Fruit fly (Drosophila melanogaster) whole organism, embryonic: ENCODE data around the gene CG2129.

Source experiments
- ATbp ChIP-seq: fragments of 200-800 bp; sonication (Bioruptor generic); optimal IDR thresholded peaks from 2 replicates; lab custom pipeline; 2017; ENCODE audit warnings: missing biosample characterization, mild to moderate bottlenecking, missing genetic modification characterization, missing genetic modification reagents
- Atf6 ChIP-seq: fragments of 200-800 bp; sonication (Bioruptor generic); IDR thresholded peaks from 2 replicates; pipeline ENCODE4 v1.3.6; 2022; ENCODE audit warnings: missing biosample characterization, missing genetic modification characterization
- CG10274 ChIP-seq: fragments of 200-800 bp; sonication (Bioruptor generic); optimal IDR thresholded peaks from 3 replicates; lab custom pipeline; 2017; ENCODE audit warnings: missing biosample characterization, mild to moderate bottlenecking, missing genetic modification characterization
- CG10543 ChIP-seq: fragments of 200-800 bp; sonication (Bioruptor generic); optimal IDR thresholded peaks from 3 replicates; lab custom pipeline; 2017; ENCODE audit warnings: missing biosample characterization, mild to moderate bottlenecking, missing genetic modification characterization, moderate library complexity
- CG11093 ChIP-seq: fragments of 200-800 bp; sonication (Bioruptor generic); IDR thresholded peaks from 3 replicates; pipeline ENCODE4 v1.3.6; 2022; ENCODE audit warnings: missing biosample characterization, missing genetic modification characterization
- CG12769 ChIP-seq: fragments of 200-800 bp; sonication (Bioruptor generic); optimal IDR thresholded peaks from 2 replicates; lab custom pipeline; 2019; ENCODE audit warnings: missing biosample characterization, mild to moderate bottlenecking, missing genetic modification characterization, moderate library complexity
- CG13296 ChIP-seq: fragments of 200-800 bp; sonication (Bioruptor generic); optimal IDR thresholded peaks from 3 replicates; lab custom pipeline; 2018; ENCODE audit warnings: missing biosample characterization, mild to moderate bottlenecking, missing genetic modification characterization
- CG15269 ChIP-seq: fragments of 200-800 bp; sonication (Bioruptor generic); optimal IDR thresholded peaks from 2 replicates; lab custom pipeline; 2018; ENCODE audit warnings: missing biosample characterization, mild to moderate bottlenecking, missing genetic modification characterization, moderate library complexity
- CG1603 ChIP-seq: fragments of 200-800 bp; sonication (Bioruptor generic); optimal IDR thresholded peaks from 2 replicates; lab custom pipeline; 2019; ENCODE audit warnings: missing biosample characterization, mild to moderate bottlenecking, missing genetic modification characterization, moderate library complexity
- CG17361 ChIP-seq: fragments of 200-800 bp; sonication (Bioruptor generic); IDR thresholded peaks from 3 replicates; pipeline ENCODE4 v1.3.6; 2022; ENCODE audit warnings: missing biosample characterization, missing genetic modification characterization
- CG18619 ChIP-seq: fragments of 200-800 bp; sonication (Bioruptor generic); optimal IDR thresholded peaks from 3 replicates; lab custom pipeline; 2017; ENCODE audit warnings: missing biosample characterization, mild to moderate bottlenecking, missing genetic modification characterization
- CG2875 ChIP-seq: fragments of 200-800 bp; sonication (Bioruptor generic); optimal IDR thresholded peaks from 2 replicates; lab custom pipeline; 2017; ENCODE audit warnings: missing biosample characterization, mild to moderate bottlenecking, missing genetic modification characterization, missing genetic modification reagents
- CG31224 ChIP-seq: fragments of 200-800 bp; sonication (Bioruptor generic); IDR thresholded peaks from 2 replicates; pipeline ENCODE4 v1.3.6; 2022; ENCODE audit warnings: missing biosample characterization, missing genetic modification characterization
- CG31388 ChIP-seq: fragments of 200-800 bp; sonication (Bioruptor generic); optimal IDR thresholded peaks from 2 replicates; lab custom pipeline; 2016; ENCODE audit warnings: missing biosample characterization, missing genetic modification characterization
- CG34376 ChIP-seq: fragments of 200-800 bp; sonication (Bioruptor generic); optimal IDR thresholded peaks from 2 replicates; lab custom pipeline; 2018; ENCODE audit warnings: missing biosample characterization, mild to moderate bottlenecking, missing genetic modification characterization
- CG34422 ChIP-seq: fragments of 200-800 bp; sonication (Bioruptor generic); IDR thresholded peaks from 3 replicates; pipeline ENCODE4 v1.3.6; 2022; ENCODE audit warnings: missing biosample characterization, missing genetic modification characterization
- CG4854 ChIP-seq: fragments of 200-800 bp; sonication (Bioruptor generic); optimal IDR thresholded peaks from 2 replicates; lab custom pipeline; 2016; ENCODE audit warnings: missing biosample characterization, missing genetic modification characterization, inconsistent platforms
- CG6254 ChIP-seq: fragments of 200-800 bp; sonication (Bioruptor generic); optimal IDR thresholded peaks from 3 replicates; lab custom pipeline; 2017; ENCODE audit warnings: mild to moderate bottlenecking, missing biosample characterization, missing genetic modification reagents, missing genetic modification characterization
- CG7745 ChIP-seq: fragments of 200-800 bp; sonication (Bioruptor generic); optimal IDR thresholded peaks from 2 replicates; lab custom pipeline; 2018; ENCODE audit warnings: missing biosample characterization, mild to moderate bottlenecking, missing genetic modification characterization, moderate library complexity
- CG7928 ChIP-seq: fragments of 200-800 bp; sonication (Bioruptor generic); optimal IDR thresholded peaks from 2 replicates; lab custom pipeline; 2017; ENCODE audit warnings: missing biosample characterization, mild to moderate bottlenecking, missing genetic modification characterization
- CG8290 ChIP-seq, 3 experiments: fragments of 200-800 bp; sonication (Bioruptor generic); optimal IDR thresholded peaks; 2 replicates each; lab custom pipeline; 2016 to 2019; ENCODE audit warnings: missing biosample characterization in 3 of 3, missing genetic modification characterization in 3 of 3, mild to moderate bottlenecking in 2 of 3, moderate library complexity in 1 of 3
- CG9797 ChIP-seq: fragments of 200-800 bp; sonication (Bioruptor generic); optimal IDR thresholded peaks from 3 replicates; lab custom pipeline; 2018; ENCODE audit warnings: missing biosample characterization, mild to moderate bottlenecking, missing genetic modification characterization
- CHES-1-like ChIP-seq: fragments of 200-800 bp; sonication (Bioruptor generic); optimal IDR thresholded peaks from 2 replicates; lab custom pipeline; 2016; ENCODE audit warnings: missing biosample characterization, missing genetic modification characterization
- Dbx ChIP-seq: fragments of 200-800 bp; sonication (Bioruptor generic); IDR thresholded peaks from 3 replicates; pipeline ENCODE4 v1.3.6; 2022; ENCODE audit warnings: missing biosample characterization, missing genetic modification characterization
- Dek ChIP-seq: fragments of 200-800 bp; sonication (Bioruptor generic); optimal IDR thresholded peaks from 3 replicates; lab custom pipeline; 2019; ENCODE audit warnings: missing biosample characterization, mild to moderate bottlenecking, missing genetic modification characterization, moderate library complexity
- Dll ChIP-seq: fragments of 200-800 bp; sonication (Bioruptor generic); IDR thresholded peaks from 4 replicates; pipeline ENCODE4 v1.3.6; 2022; ENCODE audit warnings: missing biosample characterization, missing genetic modification characterization; ENCODE audit not compliant: partially characterized antibody
- Hand ChIP-seq: fragments of 200-800 bp; sonication (Bioruptor generic); optimal IDR thresholded peaks from 2 replicates; lab custom pipeline; 2017; ENCODE audit warnings: mild to moderate bottlenecking, missing biosample characterization, missing genetic modification reagents, missing genetic modification characterization
- HmgZ ChIP-seq: fragments of 200-800 bp; sonication (Bioruptor generic); optimal IDR thresholded peaks from 2 replicates; lab custom pipeline; 2018; ENCODE audit warnings: missing biosample characterization, mild to moderate bottlenecking, missing genetic modification characterization
- Lhr ChIP-seq: fragments of 200-800 bp; sonication (Bioruptor generic); optimal IDR thresholded peaks from 3 replicates; lab custom pipeline; 2017; ENCODE audit warnings: mild to moderate bottlenecking, missing biosample characterization, missing genetic modification reagents, missing genetic modification characterization
- NfI ChIP-seq: fragments of 200-800 bp; sonication (Bioruptor generic); optimal IDR thresholded peaks from 3 replicates; lab custom pipeline; 2018; ENCODE audit warnings: missing biosample characterization, mild to moderate bottlenecking, missing genetic modification characterization, moderate library complexity
- ab ChIP-seq: fragments of 200-800 bp; sonication (Bioruptor generic); optimal IDR thresholded peaks from 2 replicates; lab custom pipeline; 2016; ENCODE audit warnings: missing biosample characterization, missing genetic modification characterization
- al ChIP-seq: fragments of 200-800 bp; sonication (Bioruptor generic); IDR thresholded peaks from 2 replicates; pipeline ENCODE4 v1.3.6; 2022; ENCODE audit warnings: missing biosample characterization, missing genetic modification characterization
- caup ChIP-seq: fragments of 200-800 bp; sonication (Bioruptor generic); optimal IDR thresholded peaks from 3 replicates; lab custom pipeline; 2017; ENCODE audit warnings: missing biosample characterization, mild to moderate bottlenecking, missing genetic modification characterization, moderate library complexity; ENCODE audit not compliant: severe bottlenecking
- chinmo ChIP-seq: fragments of 200-800 bp; sonication (Bioruptor generic); IDR thresholded peaks from 4 replicates; pipeline ENCODE4 v1.3.6; 2022; ENCODE audit warnings: missing biosample characterization, missing genetic modification characterization; ENCODE audit not compliant: partially characterized antibody
- crp ChIP-seq, 2 experiments: fragments of 200-800 bp; sonication (Bioruptor generic); optimal IDR thresholded peaks; 2 replicates in 1 of 2; 3 replicates in 1 of 2; lab custom pipeline; 2017; ENCODE audit warnings: missing biosample characterization in 2 of 2, missing genetic modification characterization in 2 of 2, mild to moderate bottlenecking in 1 of 2, moderate library complexity in 1 of 2
- da ChIP-seq: fragments of 200-800 bp; sonication (Bioruptor generic); optimal IDR thresholded peaks from 2 replicates; lab custom pipeline; 2016; ENCODE audit warnings: missing biosample characterization, missing genetic modification characterization
- dan ChIP-seq: fragments of 200-800 bp; sonication (Bioruptor generic); IDR thresholded peaks from 2 replicates; pipeline ENCODE4 v1.3.6; 2022; ENCODE audit warnings: missing biosample characterization, missing genetic modification characterization
- fd102C ChIP-seq: fragments of 200-800 bp; sonication (Bioruptor generic); optimal IDR thresholded peaks from 2 replicates; lab custom pipeline; 2018; ENCODE audit warnings: missing biosample characterization, mild to moderate bottlenecking, missing genetic modification characterization, moderate library complexity
- fru ChIP-seq: fragments of >200 bp; optimal IDR thresholded peaks from 2 replicates; lab custom pipeline; 2017
- grau ChIP-seq: fragments of 200-800 bp; optimal IDR thresholded peaks from 3 replicates; lab custom pipeline; 2019; ENCODE audit warnings: missing biosample characterization, mild to moderate bottlenecking, missing genetic modification characterization, moderate library complexity
- hkb ChIP-seq, 2 experiments: fragments of 200-800 bp in 1 of 2; fragments of >200 bp in 1 of 2; sonication (Bioruptor generic) in 1 of 2; IDR thresholded peaks in 1 of 2; optimal IDR thresholded peaks in 1 of 2; 2 replicates each; pipeline versions ENCODE4 v1.3.6 to Lab custom; 2017 to 2022; ENCODE audit warnings: missing biosample characterization in 1 of 2, missing genetic modification characterization in 1 of 2
- inv ChIP-seq: fragments of 200-800 bp; sonication (Bioruptor generic); IDR thresholded peaks from 2 replicates; pipeline ENCODE4 v1.3.6; 2022; ENCODE audit warnings: missing biosample characterization, missing genetic modification characterization; ENCODE audit not compliant: partially characterized antibody
- ken ChIP-seq: fragments of 200-800 bp; sonication (Bioruptor generic); IDR thresholded peaks from 3 replicates; pipeline ENCODE4 v1.3.6; 2022; ENCODE audit warnings: missing biosample characterization, missing genetic modification characterization
- nau ChIP-seq: fragments of 200-800 bp; sonication (Bioruptor generic); optimal IDR thresholded peaks from 3 replicates; lab custom pipeline; 2017; ENCODE audit warnings: missing biosample characterization, mild to moderate bottlenecking, missing genetic modification characterization, missing genetic modification reagents
- pnt ChIP-seq: fragments of 200-800 bp; sonication (Bioruptor generic); optimal IDR thresholded peaks from 3 replicates; lab custom pipeline; 2016; ENCODE audit warnings: missing biosample characterization, missing genetic modification characterization
- tgo ChIP-seq: fragments of 200-800 bp; sonication (Bioruptor generic); IDR thresholded peaks from 3 replicates; pipeline ENCODE4 v1.3.6; 2022; ENCODE audit warnings: missing biosample characterization, missing genetic modification characterization
- tup ChIP-seq: fragments of 200-800 bp; sonication (Bioruptor generic); optimal IDR thresholded peaks from 2 replicates; lab custom pipeline; 2016; ENCODE audit warnings: missing biosample characterization, mild to moderate bottlenecking, missing genetic modification characterization, moderate library complexity
- zf30C ChIP-seq: fragments of 200-800 bp; sonication (Bioruptor generic); optimal IDR thresholded peaks from 3 replicates; lab custom pipeline; 2018; ENCODE audit warnings: missing biosample characterization, mild to moderate bottlenecking, missing genetic modification characterization

CG2129 gene

DNA sequence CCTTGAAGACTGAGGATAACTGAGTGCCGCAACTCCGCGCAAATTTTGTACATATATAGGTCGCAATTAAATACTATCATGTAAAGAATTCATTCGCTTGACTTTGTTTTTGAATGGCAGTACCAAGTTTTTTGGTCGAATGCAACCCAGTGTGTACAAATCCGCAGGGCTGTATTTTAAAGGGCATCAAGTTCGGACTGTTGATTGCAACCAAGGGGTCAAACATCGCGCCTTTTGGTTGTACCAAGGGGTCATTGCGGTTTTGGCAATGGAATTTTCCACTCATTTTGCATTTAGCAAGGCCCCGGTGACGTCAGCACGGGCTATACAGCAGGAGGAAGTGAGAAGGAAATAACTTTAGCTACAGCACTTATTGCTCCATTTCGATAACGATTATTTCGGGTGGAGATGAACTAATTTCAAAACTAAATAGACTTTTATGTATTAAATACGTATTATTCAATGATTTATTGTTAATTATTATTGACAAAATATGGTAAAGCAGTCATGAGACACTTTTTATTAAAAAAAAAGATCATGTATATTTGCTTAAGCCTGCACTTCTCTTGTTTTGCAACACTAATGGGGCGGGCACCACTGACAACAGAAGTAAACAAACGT, 13.8 kb upstream of the CG2129 start, which contains the start of gene CG10958 (continued):
- TF ChIP-seq CG34422 (GFP tag; lab: Robert Waterston, UW) (peak; percentile 42; the same call in 1 of the 3 replicates), tgo (peak; percentile 64), Dek (peak; percentile 31), al (GFP tag; lab: Robert Waterston, UW) (no peak; the same call in 1 of the 2 replicates), grau (tag; lab: Kevin White, UChicago) (peak; percentile 59), inv (GFP tag; lab: Robert Waterston, UW) (no peak), chinmo (GFP tag; lab: Robert Waterston, UW) (no peak), CG10274 (GFP tag; lab: Kevin White, UChicago) (no peak), tup (GFP tag; lab: Kevin White, UChicago) (peak; percentile 20), da (GFP tag; lab: Kevin White, UChicago) (no peak), CG7928 (no peak), CG18619 (GFP tag; lab: Kevin White, UChicago) (peak; percentile 9), CG6254 (no peak), CG10543 (GFP tag; lab: Kevin White, UChicago) (peak; percentile 60), Hand (GFP tag; lab: Kevin White, UChicago) (no peak), crp (GFP tag; optimal IDR thresholded peaks at IDR 0.05; lab: Kevin White, UChicago) (peak in 1 of 2 experiments; percentile 23), Dbx (GFP tag; lab: Robert Waterston, UW) (peak; percentile 60; the same call in 1 of the 3 replicates), ken (GFP tag; lab: Robert Waterston, UW) (peak; percentile 45; the same call in 1 of the 3 replicates), HmgZ (tag; lab: Kevin White, UChicago) (peak; percentile 39), dan (GFP tag; lab: Robert Waterston, UW) (no peak), caup (GFP tag; lab: Kevin White, UChicago) (peak; percentile 56), CG31388 (GFP tag; lab: Kevin White, UChicago) (no peak), NfI (GFP tag; lab: Kevin White, UChicago) (peak; percentile 43), Dll (GFP tag; lab: Robert Waterston, UW) (peak; percentile 55; the same call in 3 of the 4 replicates), CHES-1-like (GFP tag; lab: Kevin White, UChicago) (no peak), CG31224 (GFP tag; lab: Robert Waterston, UW) (no peak), CG9797 (GFP tag; lab: Kevin White, UChicago) (no peak), CG2875 (peak; percentile 6), pnt (no peak), CG4854 (GFP tag; lab: Kevin White, UChicago) (peak; percentile 8), fd102C (no peak), CG7745 (tag; lab: Kevin White, UChicago) (no peak), nau (GFP tag; lab: Kevin White, UChicago) (no peak), Lhr (no peak), CG8290 (GFP tag; optimal IDR thresholded peaks at IDR 0.05; lab: Kevin White, UChicago) (peak; percentile 28), CG8290 (tag; optimal IDR thresholded peaks at IDR 0.05; lab: Kevin White, UChicago) (no peak), ab (GFP tag; lab: Kevin White, UChicago) (no peak), CG17361 (peak; percentile 65; the same call in 2 of the 3 replicates), CG34376 (peak; percentile 33), hkb (optimal IDR thresholded peaks at IDR 0.05; lab: Kevin White, UChicago) (no peak), hkb (GFP tag; IDR thresholded peaks at IDR 0.05; lab: Robert Waterston, UW) (peak; percentile 71), ATbp (GFP tag; lab: Kevin White, UChicago) (no peak), CG12769 (tag; lab: Kevin White, UChicago) (no peak), Atf6 (GFP tag; lab: Robert Waterston, UW) (peak; percentile 58; the same call in 1 of the 2 replicates), CG13296 (peak; percentile 61), zf30C (no peak), CG15269 (tag; lab: Kevin White, UChicago) (peak; percentile 64), CG11093 (GFP tag; lab: Robert Waterston, UW) (no peak), CG1603 (tag; lab: Kevin White, UChicago) (peak; percentile 34), fru (lab: Kevin White, UChicago) (no peak)
